Fruit fly (Drosophila melanogaster) whole organism, pupa: ENCODE data around the gene CG7632.

Source experiments
- CG10348 ChIP-seq: fragments of 200-800 bp; sonication (Bioruptor generic); IDR thresholded peaks from 2 replicates; pipeline ENCODE4 v1.3.6; 2022; ENCODE audit warnings: missing biosample characterization, missing genetic modification characterization
- CG12605 ChIP-seq: fragments of 200-800 bp; sonication (Bioruptor generic); IDR thresholded peaks from 2 replicates; pipeline ENCODE4 v1.3.6; 2022; ENCODE audit warnings: missing biosample characterization, missing genetic modification characterization
- CG13204 ChIP-seq: fragments of 200-800 bp; sonication (Bioruptor generic); optimal IDR thresholded peaks from 2 replicates; lab custom pipeline; 2018; ENCODE audit warnings: missing biosample characterization, mild to moderate bottlenecking, missing genetic modification characterization, moderate library complexity
- CG14655 ChIP-seq: fragments of 200-800 bp; sonication (Bioruptor generic); optimal IDR thresholded peaks from 3 replicates; lab custom pipeline; 2017; ENCODE audit warnings: mild to moderate bottlenecking, missing biosample characterization, missing genetic modification reagents, missing genetic modification characterization
- CG15710 ChIP-seq: fragments of 200-800 bp; sonication (Bioruptor generic); optimal IDR thresholded peaks from 2 replicates; lab custom pipeline; 2018; ENCODE audit warnings: missing biosample characterization, mild to moderate bottlenecking, missing genetic modification characterization, moderate library complexity
- CG17806 ChIP-seq: fragments of 200-800 bp; sonication (Bioruptor generic); optimal IDR thresholded peaks from 2 replicates; lab custom pipeline; 2018; ENCODE audit warnings: missing biosample characterization, mild to moderate bottlenecking, missing genetic modification characterization, moderate library complexity
- CG32121 ChIP-seq: fragments of 200-800 bp; sonication (Bioruptor generic); IDR thresholded peaks from 2 replicates; pipeline ENCODE4 v1.3.6; 2022; ENCODE audit warnings: missing biosample characterization, missing genetic modification characterization
- CG34367 ChIP-seq: fragments of 200-800 bp; sonication (Bioruptor generic); optimal IDR thresholded peaks from 2 replicates; lab custom pipeline; 2018; ENCODE audit warnings: missing biosample characterization, mild to moderate bottlenecking, missing genetic modification characterization
- CG4496 ChIP-seq: fragments of 200-800 bp; sonication (Bioruptor generic); IDR thresholded peaks from 3 replicates; pipeline ENCODE4 v1.3.6; 2022; ENCODE audit warnings: missing biosample characterization, missing genetic modification characterization
- CG8159 ChIP-seq: fragments of 200-800 bp; sonication (Bioruptor generic); optimal IDR thresholded peaks from 3 replicates; lab custom pipeline; 2018; ENCODE audit warnings: missing biosample characterization, mild to moderate bottlenecking, missing genetic modification characterization, moderate library complexity
- CG8301 ChIP-seq: fragments of 200-800 bp; sonication (Bioruptor generic); optimal IDR thresholded peaks from 2 replicates; lab custom pipeline; 2018; ENCODE audit warnings: missing biosample characterization, mild to moderate bottlenecking, missing genetic modification characterization
- CG9948 ChIP-seq: fragments of 200-800 bp; sonication (Bioruptor generic); optimal IDR thresholded peaks from 2 replicates; lab custom pipeline; 2018; ENCODE audit warnings: missing biosample characterization, mild to moderate bottlenecking, missing genetic modification characterization, moderate library complexity
- D1 ChIP-seq: fragments of 200-800 bp; sonication (Bioruptor generic); optimal IDR thresholded peaks from 2 replicates; lab custom pipeline; 2018; ENCODE audit warnings: missing biosample characterization, mild to moderate bottlenecking, missing genetic modification characterization, moderate library complexity
- EcR ChIP-seq: fragments of 200-800 bp; sonication (Bioruptor generic); optimal IDR thresholded peaks from 3 replicates; lab custom pipeline; 2019; ENCODE audit warnings: missing biosample characterization, missing genetic modification characterization, mild to moderate bottlenecking, moderate library complexity, missing genetic modification reagents
- Ets98B ChIP-seq: fragments of 200-800 bp; sonication (Bioruptor generic); IDR thresholded peaks from 2 replicates; pipeline ENCODE4 v1.3.6; 2022; ENCODE audit warnings: missing biosample characterization, missing genetic modification characterization
- Pif1A ChIP-seq: fragments of 200-800 bp; sonication (Bioruptor generic); optimal IDR thresholded peaks from 3 replicates; lab custom pipeline; 2016; ENCODE audit warnings: missing biosample characterization, missing genetic modification characterization
- Pif1B ChIP-seq: fragments of 200-800 bp; sonication (Bioruptor generic); optimal IDR thresholded peaks from 3 replicates; lab custom pipeline; 2016; ENCODE audit warnings: missing biosample characterization, missing genetic modification characterization
- Snoo ChIP-seq: fragments of 200-800 bp; sonication (Bioruptor generic); optimal IDR thresholded peaks from 3 replicates; lab custom pipeline; 2017; ENCODE audit warnings: missing biosample characterization, mild to moderate bottlenecking, missing genetic modification characterization, inconsistent platforms
- fd96Ca ChIP-seq: fragments of 200-800 bp; sonication (Bioruptor generic); IDR thresholded peaks from 3 replicates; pipeline ENCODE4 v1.3.6; 2022; ENCODE audit warnings: missing biosample characterization, missing genetic modification characterization
- gl ChIP-seq: fragments of 200-800 bp; sonication (Bioruptor generic); optimal IDR thresholded peaks from 2 replicates; lab custom pipeline; 2018; ENCODE audit warnings: missing biosample characterization, mild to moderate bottlenecking, missing genetic modification characterization
- rn ChIP-seq: fragments of 200-800 bp; sonication (Bioruptor generic); IDR thresholded peaks from 2 replicates; pipeline ENCODE4 v1.3.6; 2022; ENCODE audit warnings: missing biosample characterization, missing genetic modification characterization

Gene CG7632

dm6 chr3L:21266101-21266656 is 38.3 kb upstream of the CG7632 start:
- no peak for TF ChIP-seq CG14655 (GFP tag; lab: Kevin White, UChicago)
- TF ChIP-seq D1 (tag; lab: Kevin White, UChicago) = no peak
- TF ChIP-seq CG8159 = no peak
- no peak for TF ChIP-seq CG32121 (GFP tag; lab: Robert Waterston, UW)
- no peak for TF ChIP-seq Ets98B (GFP tag; lab: Robert Waterston, UW)
- TF ChIP-seq CG9948 (tag; lab: Kevin White, UChicago) = no peak
- TF ChIP-seq CG12605 (GFP tag; lab: Robert Waterston, UW) = no peak
- TF ChIP-seq CG15710 (tag; lab: Kevin White, UChicago) = no peak
- no peak for TF ChIP-seq rn (GFP tag; lab: Robert Waterston, UW)
- no peak for TF ChIP-seq Snoo
- TF ChIP-seq Pif1A = no peak
- TF ChIP-seq fd96Ca = no peak
- TF ChIP-seq gl = no peak
- no peak for TF ChIP-seq CG4496 (GFP tag; lab: Robert Waterston, UW)
- TF ChIP-seq CG13204 (GFP tag; lab: Kevin White, UChicago) = no peak

DNA sequence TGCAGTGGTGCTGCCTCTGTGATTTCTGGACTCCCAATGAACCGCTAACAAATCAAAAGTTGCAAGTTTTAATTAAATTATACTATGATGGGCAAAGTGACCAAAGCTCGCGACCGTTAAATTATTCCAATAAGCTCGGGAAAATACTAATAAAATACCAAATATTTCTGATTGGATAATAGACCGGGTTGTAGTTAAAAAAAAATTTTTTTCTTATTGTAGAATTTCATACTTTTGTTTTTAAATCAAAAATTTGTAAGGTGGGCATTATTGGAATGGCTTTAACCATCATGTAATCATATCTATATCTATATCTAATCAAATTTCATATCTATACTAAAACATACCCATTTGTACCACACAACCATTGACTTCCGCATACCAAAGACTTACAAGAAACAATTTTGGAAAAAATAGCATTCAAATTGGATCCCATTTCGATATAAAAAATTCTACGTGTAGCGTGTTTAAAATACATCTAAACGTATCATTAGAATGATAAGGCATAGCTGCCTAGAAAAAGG is 36.6 kb upstream of the CG7632 start, which contains the start of gene CG9391:
CG9391 (minus strand) TSS at position 474 of the 524 bp plus-strand sequence.
- no peak for TF ChIP-seq Ets98B (GFP tag; lab: Robert Waterston, UW)
- TF ChIP-seq fd96Ca = no peak
- no peak for TF ChIP-seq Pif1A
- no peak for TF ChIP-seq CG32121 (GFP tag; lab: Robert Waterston, UW)
- TF ChIP-seq CG4496 (GFP tag; lab: Robert Waterston, UW) = no peak
- no peak for TF ChIP-seq CG13204 (GFP tag; lab: Kevin White, UChicago)
- no peak for TF ChIP-seq CG10348
- TF ChIP-seq Pif1B = no peak
- no peak for TF ChIP-seq CG17806 (tag; lab: Kevin White, UChicago)
- no peak for TF ChIP-seq CG14655 (GFP tag; lab: Kevin White, UChicago)
- TF ChIP-seq CG8301 (tag; lab: Kevin White, UChicago) = no peak

- no peak for TF ChIP-seq Ets98B (GFP tag; lab: Robert Waterston, UW)
- no peak for TF ChIP-seq CG32121 (GFP tag; lab: Robert Waterston, UW)
- no peak for TF ChIP-seq CG8301 (tag; lab: Kevin White, UChicago)
- no peak for TF ChIP-seq CG15710 (tag; lab: Kevin White, UChicago)
- no peak for TF ChIP-seq CG13204 (GFP tag; lab: Kevin White, UChicago)
These were observed 34.0 kb upstream of the CG7632 start, which contains the start of gene CG9389 for dm6 chr3L:21270480-21270879. Gene CG9389 (minus strand): TSS chr3L:21270580.

- no peak for TF ChIP-seq D1 (tag; lab: Kevin White, UChicago)
- no peak for TF ChIP-seq CG14655 (GFP tag; lab: Kevin White, UChicago)
- TF ChIP-seq rn (GFP tag; lab: Robert Waterston, UW) = no peak
- no peak for TF ChIP-seq CG12605 (GFP tag; lab: Robert Waterston, UW)
- no peak for TF ChIP-seq Pif1A
- no peak for TF ChIP-seq CG15710 (tag; lab: Kevin White, UChicago)
- no peak for TF ChIP-seq CG17806 (tag; lab: Kevin White, UChicago)
- TF ChIP-seq fd96Ca = no peak
- no peak for TF ChIP-seq CG9948 (tag; lab: Kevin White, UChicago)
- no peak for TF ChIP-seq CG10348
- no peak for TF ChIP-seq CG8301 (tag; lab: Kevin White, UChicago)
- TF ChIP-seq EcR (GFP tag; lab: Kevin White, UChicago) = no peak
- TF ChIP-seq Pif1B = no peak
- TF ChIP-seq CG13204 (GFP tag; lab: Kevin White, UChicago) = no peak
- TF ChIP-seq CG34367 (tag; lab: Kevin White, UChicago) = no peak
- no peak for TF ChIP-seq CG32121 (GFP tag; lab: Robert Waterston, UW)
These were observed 31.0 kb upstream of the CG7632 start for dm6 chr3L:21273504-21273903.

dm6 chr3L:21275921-21276295 is 28.6 kb upstream of the CG7632 start:
- TF ChIP-seq CG8159 = no peak
- TF ChIP-seq EcR (GFP tag; lab: Kevin White, UChicago) = no peak
- TF ChIP-seq CG17806 (tag; lab: Kevin White, UChicago) = no peak
- no peak for TF ChIP-seq CG12605 (GFP tag; lab: Robert Waterston, UW)
- no peak for TF ChIP-seq CG13204 (GFP tag; lab: Kevin White, UChicago)

dm6 chr3L:21276296-21277257 is 27.9 kb upstream of the CG7632 start:
- TF ChIP-seq CG8301 (tag; lab: Kevin White, UChicago) = no peak
- no peak for TF ChIP-seq EcR (GFP tag; lab: Kevin White, UChicago)
- no peak for TF ChIP-seq Pif1A
- no peak for TF ChIP-seq CG34367 (tag; lab: Kevin White, UChicago)
- peak; percentile 38 for TF ChIP-seq CG9948 (tag; lab: Kevin White, UChicago)
- no peak for TF ChIP-seq Pif1B
- TF ChIP-seq CG14655 (GFP tag; lab: Kevin White, UChicago) = no peak
- no peak for TF ChIP-seq CG13204 (GFP tag; lab: Kevin White, UChicago)
- TF ChIP-seq CG17806 (tag; lab: Kevin White, UChicago) = peak; percentile 19
- TF ChIP-seq Snoo = peak; percentile 12
- peak; percentile 17; the same call in 1 of the 2 replicates for TF ChIP-seq Ets98B (GFP tag; lab: Robert Waterston, UW)
- no peak for TF ChIP-seq gl
- no peak for TF ChIP-seq CG4496 (GFP tag; lab: Robert Waterston, UW)
- no peak for TF ChIP-seq rn (GFP tag; lab: Robert Waterston, UW)
- no peak for TF ChIP-seq fd96Ca
- TF ChIP-seq D1 (tag; lab: Kevin White, UChicago) = no peak
- TF ChIP-seq CG8159 = peak; percentile 45
- no peak for TF ChIP-seq CG32121 (GFP tag; lab: Robert Waterston, UW)
- no peak for TF ChIP-seq CG10348
- TF ChIP-seq CG15710 (tag; lab: Kevin White, UChicago) = peak; percentile 5
- TF ChIP-seq CG12605 (GFP tag; lab: Robert Waterston, UW) = 0 out of 2 replicates have a peak, but pooled peaks have one; percentile 18
